Worm (Caenorhabditis elegans): Measurements from ENCODE around the gene F56D6.8.

F56D6.8 gene

DNA sequence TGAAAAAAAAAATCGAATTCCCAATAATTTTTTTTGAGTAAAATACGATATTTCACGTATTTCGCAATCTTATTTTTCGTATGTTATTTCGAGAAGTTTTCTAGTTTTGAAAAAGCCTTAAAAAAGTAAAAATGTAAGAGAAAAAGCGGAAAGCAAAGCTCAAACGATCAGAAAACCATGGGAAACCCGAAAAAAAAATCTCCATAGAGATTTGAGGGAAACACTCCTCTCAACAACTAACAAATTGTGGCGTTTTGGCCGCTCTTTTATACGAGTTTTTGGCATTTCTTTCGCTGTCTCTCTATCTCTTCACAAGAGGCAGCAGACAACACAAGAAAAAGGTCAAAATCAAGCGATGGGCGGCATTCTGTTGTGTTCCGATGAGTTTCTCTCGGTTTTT lies 19.8 kb downstream of the F56D6.8 start:
- TF ChIP-seq alr-1 (tag; optimal IDR thresholded peaks at IDR 0.05; ENCODE audit: borderline replicate concordance) (no peak), snu-23 (GFP tag; optimal IDR thresholded peaks at IDR 0.05) (peak; percentile 47), unc-98 (GFP tag; IDR thresholded peaks at IDR 0.05) (no peak), fkh-10 (GFP tag; optimal IDR thresholded peaks at IDR 0.05) (no peak), ceh-82 (tag; optimal IDR thresholded peaks at IDR 0.05) (peak in 1 of 3 experiments; percentile 10), sup-37 (GFP tag; optimal IDR thresholded peaks at IDR 0.05) (no peak), dsc-1 (tag; optimal IDR thresholded peaks at IDR 0.05) (no peak), aha-1 (tag; optimal IDR thresholded peaks at IDR 0.05) (no peak), nhr-71 (tag; optimal IDR thresholded peaks at IDR 0.05) (peak; percentile 50), aly-2 (tag; optimal IDR thresholded peaks at IDR 0.05) (peak; percentile 49), lin-35 (GFP tag; optimal IDR thresholded peaks at IDR 0.05) (peak; percentile 17 to 41), efl-1 (optimal IDR thresholded peaks at IDR 0.05) (peak; percentile 34 to 46), efl-1 (GFP tag; optimal IDR thresholded peaks at IDR 0.05 in 1 of 2) (peak in 1 of 2 experiments; percentile 17), F16B12.6 (tag; optimal IDR thresholded peaks at IDR 0.05) (no peak), ceh-90 (tag; optimal IDR thresholded peaks at IDR 0.05) (no peak), zip-4 (GFP tag; optimal IDR thresholded peaks at IDR 0.05) (peak; percentile 8), nhr-85 (tag) (peak; percentile 56), snpc-4 (tag; optimal IDR thresholded peaks at IDR 0.05) (no peak), swsn-7 (tag; optimal IDR thresholded peaks at IDR 0.05) (peak; percentile 10), C16A3.4 (tag; optimal IDR thresholded peaks at IDR 0.05) (no peak), fos-1 (tag; optimal IDR thresholded peaks at IDR 0.05) (no peak), nhr-28 (tag; optimal IDR thresholded peaks at IDR 0.05) (no peak), egl-13 (tag; optimal IDR thresholded peaks at IDR 0.05) (no peak), mep-1 (tag; optimal IDR thresholded peaks at IDR 0.05) (peak; percentile 38), ceh-88 (GFP tag; IDR thresholded peaks at IDR 0.05) (no peak), lir-3 (tag; optimal IDR thresholded peaks at IDR 0.05; ENCODE audit: poor library complexity) (no peak), mab-9 (GFP tag; IDR thresholded peaks at IDR 0.05) (no peak), lin-14 (GFP tag; optimal IDR thresholded peaks at IDR 0.05) (peak; percentile 77), jun-1 (tag; optimal IDR thresholded peaks at IDR 0.05) (no peak), nhr-19 (GFP tag; conservative IDR thresholded peaks at IDR 0.05) (no peak), tlp-1 (tag; optimal IDR thresholded peaks at IDR 0.05) (no peak), grh-1 (GFP tag; IDR thresholded peaks at IDR 0.05) (no peak), ets-5 (GFP tag; IDR thresholded peaks at IDR 0.05) (no peak), lin-15B (tag; optimal IDR thresholded peaks at IDR 0.05) (peak; percentile 9), nhr-47 (tag; optimal IDR thresholded peaks at IDR 0.05) (peak; percentile 22), ama-1 (optimal IDR thresholded peaks at IDR 0.05) (peak; percentile 68), fkh-4 (tag; optimal IDR thresholded peaks at IDR 0.05; ENCODE audit: borderline replicate concordance) (no peak), mdl-1 (tag; optimal IDR thresholded peaks at IDR 0.05) (no peak), nhr-77 (tag; optimal IDR thresholded peaks at IDR 0.05) (no peak), ceh-8 (GFP tag; optimal IDR thresholded peaks at IDR 0.05) (no peak), nhr-20 (tag; optimal IDR thresholded peaks at IDR 0.05) (peak; percentile 41), C04F5.9 (tag; optimal IDR thresholded peaks at IDR 0.05) (no peak), pax-3 (tag; optimal IDR thresholded peaks at IDR 0.05) (no peak), zag-1 (tag; optimal IDR thresholded peaks at IDR 0.05) (no peak), lsy-2 (tag; optimal IDR thresholded peaks at IDR 0.05) (peak in 1 of 2 experiments; percentile 39), sptf-1 (tag; optimal IDR thresholded peaks at IDR 0.05) (no peak), efl-3 (GFP tag; optimal IDR thresholded peaks at IDR 0.05) (no peak), ces-1 (GFP tag; optimal IDR thresholded peaks at IDR 0.05) (no peak), dpl-1 (GFP tag; optimal IDR thresholded peaks at IDR 0.05) (peak; percentile 2 to 17 (median 15)), lin-13 (GFP tag; optimal IDR thresholded peaks at IDR 0.05) (no peak), isw-1 (GFP tag; IDR thresholded peaks at IDR 0.05) (no peak), nhr-11 (tag; optimal IDR thresholded peaks at IDR 0.05) (no peak), mef-2 (tag; optimal IDR thresholded peaks at IDR 0.05) (no peak), lin-39 (tag; optimal IDR thresholded peaks at IDR 0.05) (no peak), unc-130 (tag; optimal IDR thresholded peaks at IDR 0.05) (no peak)

All from whole organism, L1 larva.